Fruit fly (Drosophila melanogaster): ENCODE results near the gene CG4766.

CG4766 gene

dm6 chrX:5972030-5972429 is 28.6 kb downstream of the CG4766 start (continued):
- TF ChIP-seq Chrac-16 (GFP tag; optimal IDR thresholded peaks at IDR 0.05) (peak; percentile 14), CG4820 (GFP tag; optimal IDR thresholded peaks at IDR 0.05) (peak; percentile 71), zen (tag; optimal IDR thresholded peaks at IDR 0.05) (no peak), CG3407 (GFP tag; optimal IDR thresholded peaks at IDR 0.05) (no peak), CG15696 (tag; optimal IDR thresholded peaks at IDR 0.05) (no peak), lilli (GFP tag; optimal IDR thresholded peaks at IDR 0.05) (peak; percentile 32), CG17612 (GFP tag; IDR thresholded peaks at IDR 0.05) (no peak), hbn (GFP tag; IDR thresholded peaks at IDR 0.05; ENCODE audit: partially characterized antibody) (no peak), CG6254 (GFP tag; optimal IDR thresholded peaks at IDR 0.05) (peak; percentile 21), CG2875 (GFP tag; optimal IDR thresholded peaks at IDR 0.05) (peak; percentile 20), run (tag; optimal IDR thresholded peaks at IDR 0.05) (no peak), Bdp1 (GFP tag; optimal IDR thresholded peaks at IDR 0.05) (no peak), NK7.1 (GFP tag; optimal IDR thresholded peaks at IDR 0.05) (no peak), dpn (GFP tag; optimal IDR thresholded peaks at IDR 0.05) (peak; percentile 15 to 41), CG8290 (GFP tag; optimal IDR thresholded peaks at IDR 0.05) (no peak), CG8290 (tag; optimal IDR thresholded peaks at IDR 0.05) (peak in 1 of 2 experiments; percentile 20), Usf (GFP tag; optimal IDR thresholded peaks at IDR 0.05) (no peak), CG31224 (GFP tag; IDR thresholded peaks at IDR 0.05) (0 out of 2 replicates have a peak, but pooled peaks have one; percentile 22), Med (GFP tag) (peak; percentile 83), stc (GFP tag; IDR thresholded peaks at IDR 0.05) (no peak), CG14050 (GFP tag; IDR thresholded peaks at IDR 0.05) (peak; percentile 19; the same call in 1 of the 3 replicates), D19B (GFP tag; optimal IDR thresholded peaks at IDR 0.05) (no peak), CG11398 (GFP tag; optimal IDR thresholded peaks at IDR 0.05) (no peak), CG13624 (GFP tag; optimal IDR thresholded peaks at IDR 0.05) (no peak), CG6654 (GFP tag; optimal IDR thresholded peaks at IDR 0.05) (no peak), Myb (GFP tag; optimal IDR thresholded peaks at IDR 0.05) (no peak), Optix (GFP tag; IDR thresholded peaks at IDR 0.05) (peak; percentile 53; the same call in 2 of the 3 replicates), esg (GFP tag; conservative IDR thresholded peaks at IDR 0.05) (0 out of 2 replicates have a peak, but pooled peaks have one; percentile 14), dysf (GFP tag; IDR thresholded peaks at IDR 0.05) (peak; percentile 49), Oli (tag; optimal IDR thresholded peaks at IDR 0.05) (peak; percentile 42), CG4282 (GFP tag; optimal IDR thresholded peaks at IDR 0.05) (no peak), cwo (GFP tag; optimal IDR thresholded peaks at IDR 0.05) (no peak), CG18011 (GFP tag; optimal IDR thresholded peaks at IDR 0.05) (no peak), CG13296 (GFP tag; optimal IDR thresholded peaks at IDR 0.05) (no peak), BEAF-32 (GFP tag; optimal IDR thresholded peaks at IDR 0.05) (no peak), zfh1 (GFP tag; IDR thresholded peaks at IDR 0.05) (peak; percentile 80), D19A (tag; optimal IDR thresholded peaks at IDR 0.05) (peak; percentile 18), cg (GFP tag; optimal IDR thresholded peaks at IDR 0.05) (no peak), ci (GFP tag; IDR thresholded peaks at IDR 0.05) (peak; percentile 85), bab2 (GFP tag; optimal IDR thresholded peaks at IDR 0.05) (peak; percentile 7), danr (GFP tag; IDR thresholded peaks at IDR 0.05) (no peak), gsb (GFP tag; IDR thresholded peaks at IDR 0.05) (no peak), tgo (GFP tag; IDR thresholded peaks at IDR 0.05) (no peak), CG42726 (GFP tag; IDR thresholded peaks at IDR 0.05; ENCODE audit: partially characterized antibody) (no peak), Ravus (GFP tag; IDR thresholded peaks at IDR 0.05) (no peak), CG11723 (GFP tag; optimal IDR thresholded peaks at IDR 0.05) (peak; percentile 39), MTF-1 (GFP tag; optimal IDR thresholded peaks at IDR 0.05; ENCODE audit: borderline replicate concordance) (no peak), Max (GFP tag; optimal IDR thresholded peaks at IDR 0.05) (no peak), Sin3A (optimal IDR thresholded peaks at IDR 0.05) (no peak), CG7839 (tag; optimal IDR thresholded peaks at IDR 0.05) (peak; percentile 19), Ada2b (GFP tag; IDR thresholded peaks at IDR 0.05) (no peak; the same call in 1 of the 2 replicates), Jarid2 (GFP tag; optimal IDR thresholded peaks at IDR 0.05) (peak; percentile 3)

Data from whole organism, embryonic.